Fruit fly (Drosophila melanogaster) whole organism, embryonic: Measurements from ENCODE around the gene Fer3.

ENCODE experiments used
- Atf6 ChIP-seq: fragments of 200-800 bp; sonication (Bioruptor generic); IDR thresholded peaks from 2 replicates; pipeline ENCODE4 v1.3.6; 2022; ENCODE audit warnings: missing biosample characterization, missing genetic modification characterization
- Blimp-1 ChIP-seq: fragments of 200-800 bp; sonication (Bioruptor generic); optimal IDR thresholded peaks from 3 replicates; lab custom pipeline; 2018; ENCODE audit warnings: missing biosample characterization, missing genetic modification characterization, mild to moderate bottlenecking, moderate library complexity, missing genetic modification reagents
- CG10366 ChIP-seq: fragments of 200-800 bp; sonication (Bioruptor generic); IDR thresholded peaks from 2 replicates; pipeline ENCODE4 v1.3.6; 2022; ENCODE audit warnings: missing biosample characterization, missing genetic modification characterization
- CG10431 ChIP-seq: fragments of 200-800 bp; sonication (Bioruptor generic); optimal IDR thresholded peaks from 3 replicates; lab custom pipeline; 2018; ENCODE audit warnings: missing biosample characterization, mild to moderate bottlenecking, missing genetic modification characterization
- CG10959 ChIP-seq: fragments of 200-800 bp; sonication (Bioruptor generic); IDR thresholded peaks from 2 replicates; pipeline ENCODE4 v1.3.6; 2022; ENCODE audit warnings: missing biosample characterization, missing genetic modification characterization
- CG12236 ChIP-seq: fragments of 200-800 bp; sonication (Bioruptor generic); optimal IDR thresholded peaks from 2 replicates; lab custom pipeline; 2016; ENCODE audit warnings: missing biosample characterization, missing genetic modification characterization
- CG12299 ChIP-seq: fragments of 200-800 bp; sonication (Bioruptor generic); optimal IDR thresholded peaks from 2 replicates; lab custom pipeline; 2018; ENCODE audit warnings: missing biosample characterization, mild to moderate bottlenecking, missing genetic modification characterization
- CG14667 ChIP-seq: fragments of 200-800 bp; sonication (Bioruptor generic); IDR thresholded peaks from 2 replicates; pipeline ENCODE4 v1.3.6; 2022; ENCODE audit warnings: missing biosample characterization, missing genetic modification characterization
- CG14860 ChIP-seq: fragments of 200-800 bp; sonication (Bioruptor generic); IDR thresholded peaks from 3 replicates; pipeline ENCODE4 v1.3.6; 2022; ENCODE audit warnings: missing biosample characterization, missing genetic modification characterization; ENCODE audit not compliant: partially characterized antibody
- CG16779 ChIP-seq: fragments of 200-800 bp; sonication (Bioruptor generic); IDR thresholded peaks from 2 replicates; pipeline ENCODE4 v1.3.6; 2022; ENCODE audit warnings: missing biosample characterization, missing genetic modification characterization
- CG16863 ChIP-seq: fragments of 200-800 bp; sonication (Bioruptor generic); optimal IDR thresholded peaks from 3 replicates; lab custom pipeline; 2016; ENCODE audit warnings: missing biosample characterization, missing genetic modification characterization
- CG17829 ChIP-seq: fragments of 200-800 bp; optimal IDR thresholded peaks from 2 replicates; lab custom pipeline; 2019; ENCODE audit warnings: missing biosample characterization, mild to moderate bottlenecking, missing genetic modification characterization, moderate library complexity
- CG1832 ChIP-seq: fragments of 200-800 bp; sonication (Bioruptor generic); optimal IDR thresholded peaks from 2 replicates; lab custom pipeline; 2017; ENCODE audit warnings: missing biosample characterization, mild to moderate bottlenecking, missing genetic modification characterization, inconsistent platforms
- CG32767 ChIP-seq: fragments of 200-800 bp; sonication (Bioruptor generic); IDR thresholded peaks from 2 replicates; pipeline ENCODE4 v1.3.6; 2022; ENCODE audit warnings: missing biosample characterization, missing genetic modification characterization
- CG42726 ChIP-seq: fragments of 200-800 bp; sonication (Bioruptor generic); IDR thresholded peaks from 2 replicates; pipeline ENCODE4 v1.3.6; 2022; ENCODE audit warnings: missing biosample characterization, missing genetic modification characterization; ENCODE audit not compliant: partially characterized antibody
- CG6175 ChIP-seq: fragments of 200-800 bp; sonication (Bioruptor generic); IDR thresholded peaks from 3 replicates; pipeline ENCODE4 v1.3.6; 2022; ENCODE audit warnings: missing biosample characterization, missing genetic modification characterization
- CG6689 ChIP-seq: fragments of 200-800 bp; sonication (Bioruptor generic); IDR thresholded peaks from 2 replicates; pipeline ENCODE4 v1.3.6; 2022; ENCODE audit warnings: missing biosample characterization, missing genetic modification characterization
- CG7745 ChIP-seq: fragments of 200-800 bp; sonication (Bioruptor generic); optimal IDR thresholded peaks from 2 replicates; lab custom pipeline; 2018; ENCODE audit warnings: missing biosample characterization, mild to moderate bottlenecking, missing genetic modification characterization, moderate library complexity
- CG9727 ChIP-seq: fragments of 200-800 bp; sonication (Bioruptor generic); optimal IDR thresholded peaks from 3 replicates; lab custom pipeline; 2017; ENCODE audit warnings: missing biosample characterization, mild to moderate bottlenecking, missing genetic modification characterization
- CG9932 ChIP-seq: fragments of 200-800 bp; sonication (Bioruptor generic); IDR thresholded peaks from 2 replicates; pipeline ENCODE4 v1.3.6; 2022; ENCODE audit warnings: missing biosample characterization, missing genetic modification characterization
- CHES-1-like ChIP-seq: fragments of 200-800 bp; sonication (Bioruptor generic); optimal IDR thresholded peaks from 2 replicates; lab custom pipeline; 2016; ENCODE audit warnings: missing biosample characterization, missing genetic modification characterization
- Dbx ChIP-seq: fragments of 200-800 bp; sonication (Bioruptor generic); IDR thresholded peaks from 3 replicates; pipeline ENCODE4 v1.3.6; 2022; ENCODE audit warnings: missing biosample characterization, missing genetic modification characterization
- Elba2 ChIP-seq: fragments of 200-800 bp; sonication (Bioruptor generic); optimal IDR thresholded peaks from 3 replicates; lab custom pipeline; 2016; ENCODE audit warnings: missing biosample characterization, missing genetic modification characterization
- Gug ChIP-seq: fragments of 200-800 bp; sonication (Bioruptor generic); IDR thresholded peaks from 4 replicates; pipeline ENCODE4 v1.3.6; 2022; ENCODE audit warnings: missing biosample characterization, missing genetic modification characterization
- H15 ChIP-seq: fragments of 200-800 bp; sonication (Bioruptor generic); IDR thresholded peaks from 3 replicates; pipeline ENCODE4 v1.3.6; 2022; ENCODE audit warnings: missing biosample characterization, missing genetic modification characterization
- Hmr ChIP-seq: fragments of 200-800 bp; sonication (Bioruptor generic); optimal IDR thresholded peaks from 3 replicates; lab custom pipeline; 2017; ENCODE audit warnings: mild to moderate bottlenecking, missing biosample characterization, missing genetic modification reagents, missing genetic modification characterization
- Lhr ChIP-seq: fragments of 200-800 bp; sonication (Bioruptor generic); optimal IDR thresholded peaks from 3 replicates; lab custom pipeline; 2017; ENCODE audit warnings: mild to moderate bottlenecking, missing biosample characterization, missing genetic modification reagents, missing genetic modification characterization
- MTF-1 ChIP-seq: fragments of 200-800 bp; sonication (Bioruptor generic); optimal IDR thresholded peaks from 2 replicates; lab custom pipeline; 2018; ENCODE audit warnings: missing biosample characterization, mild to moderate bottlenecking, missing genetic modification characterization, borderline replicate concordance
- Oaz ChIP-seq: fragments of 200-800 bp; sonication (Bioruptor generic); IDR thresholded peaks from 2 replicates; pipeline ENCODE4 v1.3.6; 2022; ENCODE audit warnings: missing biosample characterization, missing genetic modification characterization
- Pdp1 ChIP-seq, 2 experiments: fragments of 200-800 bp; sonication (Bioruptor generic); optimal IDR thresholded peaks; 3 replicates each; lab custom pipeline; 2016; ENCODE audit warnings: missing biosample characterization in 2 of 2, missing genetic modification characterization in 2 of 2, mild to moderate bottlenecking in 1 of 2, moderate library complexity in 1 of 2
- Rfx ChIP-seq: fragments of 200-800 bp; sonication (Bioruptor generic); IDR thresholded peaks from 2 replicates; pipeline ENCODE4 v1.3.6; 2022; ENCODE audit warnings: missing biosample characterization, missing genetic modification characterization
- Rx ChIP-seq: fragments of 200-800 bp; sonication (Bioruptor generic); IDR thresholded peaks from 2 replicates; pipeline ENCODE4 v1.3.6; 2022; ENCODE audit warnings: missing biosample characterization, missing genetic modification characterization
- Vsx1 ChIP-seq: fragments of 200-800 bp; sonication (Bioruptor generic); optimal IDR thresholded peaks from 2 replicates; lab custom pipeline; 2017; ENCODE audit warnings: missing biosample characterization, mild to moderate bottlenecking, missing genetic modification characterization, missing genetic modification reagents
- ab ChIP-seq: fragments of 200-800 bp; sonication (Bioruptor generic); optimal IDR thresholded peaks from 2 replicates; lab custom pipeline; 2016; ENCODE audit warnings: missing biosample characterization, missing genetic modification characterization
- bbx ChIP-seq: fragments of 200-800 bp; sonication (Bioruptor generic); IDR thresholded peaks from 2 replicates; pipeline ENCODE4 v1.3.6; 2022; ENCODE audit warnings: missing biosample characterization, missing genetic modification characterization; ENCODE audit not compliant: partially characterized antibody
- ci ChIP-seq: fragments of 200-800 bp; sonication (Bioruptor generic); IDR thresholded peaks from 3 replicates; pipeline ENCODE4 v1.3.6; 2022; ENCODE audit warnings: missing biosample characterization, missing genetic modification characterization
- crc ChIP-seq: fragments of 200-800 bp; sonication (Bioruptor generic); optimal IDR thresholded peaks from 2 replicates; lab custom pipeline; 2016; ENCODE audit warnings: missing biosample characterization, missing genetic modification characterization
- da ChIP-seq: fragments of 200-800 bp; sonication (Bioruptor generic); optimal IDR thresholded peaks from 2 replicates; lab custom pipeline; 2016; ENCODE audit warnings: missing biosample characterization, missing genetic modification characterization
- dati ChIP-seq: fragments of 200-800 bp; sonication (Bioruptor generic); IDR thresholded peaks from 2 replicates; pipeline ENCODE4 v1.3.6; 2022; ENCODE audit warnings: missing biosample characterization, missing genetic modification characterization
- disco-r ChIP-seq: fragments of 200-800 bp; sonication (Bioruptor generic); optimal IDR thresholded peaks from 2 replicates; lab custom pipeline; 2016; ENCODE audit warnings: missing biosample characterization, missing genetic modification characterization
- dm ChIP-seq: fragments of 200-800 bp; sonication (Bioruptor generic); optimal IDR thresholded peaks from 3 replicates; lab custom pipeline; 2016; ENCODE audit warnings: missing biosample characterization, missing genetic modification characterization
- dmrt11E ChIP-seq: fragments of 200-800 bp; sonication (Bioruptor generic); optimal IDR thresholded peaks from 3 replicates; lab custom pipeline; 2018; ENCODE audit warnings: missing biosample characterization, mild to moderate bottlenecking, missing genetic modification characterization, moderate library complexity
- gfzf ChIP-seq: fragments of 200-800 bp; sonication (Bioruptor generic); optimal IDR thresholded peaks from 2 replicates; lab custom pipeline; 2016; ENCODE audit warnings: missing biosample characterization, mild to moderate bottlenecking, missing genetic modification characterization, moderate library complexity
- inv ChIP-seq: fragments of 200-800 bp; sonication (Bioruptor generic); IDR thresholded peaks from 2 replicates; pipeline ENCODE4 v1.3.6; 2022; ENCODE audit warnings: missing biosample characterization, missing genetic modification characterization; ENCODE audit not compliant: partially characterized antibody
- rib ChIP-seq: fragments of 200-800 bp; sonication (Bioruptor generic); IDR thresholded peaks from 2 replicates; pipeline ENCODE4 v1.3.6; 2022; ENCODE audit warnings: missing biosample characterization, missing genetic modification characterization
- salm ChIP-seq: fragments of 200-800 bp; sonication (Bioruptor generic); optimal IDR thresholded peaks from 2 replicates; lab custom pipeline; 2018; ENCODE audit warnings: missing biosample characterization, mild to moderate bottlenecking, missing genetic modification characterization
- sob ChIP-seq: fragments of 200-800 bp; sonication (Bioruptor generic); IDR thresholded peaks from 2 replicates; pipeline ENCODE4 v1.3.6; 2022; ENCODE audit warnings: missing biosample characterization, missing genetic modification characterization
- toy ChIP-seq: fragments of 200-800 bp; sonication (Bioruptor generic); IDR thresholded peaks from 2 replicates; pipeline ENCODE4 v1.3.6; 2022; ENCODE audit warnings: missing biosample characterization, missing genetic modification characterization
- vfl ChIP-seq: fragments of 200-800 bp; sonication (Bioruptor generic); optimal IDR thresholded peaks from 2 replicates; lab custom pipeline; 2016; ENCODE audit warnings: missing biosample characterization, missing genetic modification characterization
- zen2 ChIP-seq: fragments of 200-800 bp; sonication (Bioruptor generic); IDR thresholded peaks from 3 replicates; pipeline ENCODE4 v1.3.6; 2022; ENCODE audit warnings: missing biosample characterization, missing genetic modification characterization; ENCODE audit not compliant: partially characterized antibody

Fer3 gene

DNA sequence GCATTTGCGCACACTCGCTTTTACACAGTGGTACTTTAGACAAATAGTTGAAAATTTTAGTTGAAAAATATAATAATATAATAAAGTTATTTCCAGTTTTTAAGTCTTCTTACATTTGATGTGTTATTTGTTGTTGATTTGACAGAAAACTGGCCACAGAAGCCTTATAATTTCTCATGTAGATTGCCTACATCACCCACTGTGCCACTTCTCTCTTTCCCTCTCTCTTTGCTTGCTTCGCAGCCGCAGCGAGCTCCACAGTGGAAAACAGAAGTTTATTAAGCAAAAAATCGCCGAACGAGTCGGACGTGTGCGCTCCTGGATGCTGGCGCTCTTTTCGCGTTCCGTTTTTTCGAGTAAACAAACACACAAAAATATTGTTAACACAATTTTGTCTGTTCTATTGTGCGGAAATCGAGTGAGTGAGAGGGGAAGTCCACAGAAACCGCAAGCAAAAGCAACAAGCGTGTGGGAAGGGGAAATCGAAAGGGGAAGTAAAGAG lies 38.2 kb downstream of the Fer3 start, which contains the start of gene CG42327 (continued):
- TF ChIP-seq Rx (peak; percentile 94), CG42726 (GFP tag; lab: Robert Waterston, UW) (no peak; the same call in 1 of the 2 replicates), CG12236 (peak; percentile 42), CG9932 (peak; percentile 80), CG6175 (GFP tag; lab: Robert Waterston, UW) (peak; percentile 78; the same call in 2 of the 3 replicates), bbx (GFP tag; lab: Robert Waterston, UW) (peak; percentile 45), disco-r (peak; percentile 65), H15 (GFP tag; lab: Robert Waterston, UW) (peak; percentile 97), Oaz (GFP tag; lab: Robert Waterston, UW) (peak; percentile 86), Dbx (GFP tag; lab: Robert Waterston, UW) (peak; percentile 86), CG16779 (GFP tag; lab: Robert Waterston, UW) (peak; percentile 51; the same call in 1 of the 2 replicates), MTF-1 (GFP tag; lab: Kevin White, UChicago) (peak; percentile 86), CG12299 (peak; percentile 91), CG1832 (GFP tag; lab: Kevin White, UChicago) (no peak), gfzf (GFP tag; lab: Kevin White, UChicago) (no peak), CG32767 (GFP tag; lab: Robert Waterston, UW) (peak; percentile 94), CG14860 (GFP tag; lab: Robert Waterston, UW) (no peak), Elba2 (GFP tag; lab: Kevin White, UChicago) (peak; percentile 51), Lhr (peak; percentile 81), Hmr (GFP tag; lab: Kevin White, UChicago) (peak; percentile 92), sob (GFP tag; lab: Robert Waterston, UW) (peak; percentile 93), CHES-1-like (peak; percentile 77), CG14667 (peak; percentile 92), CG10366 (GFP tag; lab: Robert Waterston, UW) (peak; percentile 96), ci (GFP tag; lab: Robert Waterston, UW) (peak; percentile 99), ab (GFP tag; lab: Kevin White, UChicago) (no peak), salm (tag; lab: Kevin White, UChicago) (peak; percentile 94), dm (GFP tag; lab: Kevin White, UChicago) (peak; percentile 65), Pdp1 (GFP tag; optimal IDR thresholded peaks at IDR 0.05; lab: Kevin White, UChicago) (peak; percentile 60 to 73), toy (GFP tag; lab: Robert Waterston, UW) (peak; percentile 80), CG6689 (GFP tag; lab: Robert Waterston, UW) (peak; percentile 96), CG7745 (tag; lab: Kevin White, UChicago) (peak; percentile 27), vfl (GFP tag; lab: Kevin White, UChicago) (peak; percentile 73), CG9727 (GFP tag; lab: Kevin White, UChicago) (peak; percentile 95), rib (GFP tag; lab: Robert Waterston, UW) (peak; percentile 66; the same call in 1 of the 2 replicates), Rfx (GFP tag; lab: Robert Waterston, UW) (peak; percentile 90), Vsx1 (peak; percentile 91), inv (peak; percentile 16; the same call in 1 of the 2 replicates), CG10959 (GFP tag; lab: Robert Waterston, UW) (peak; percentile 95), dmrt11E (tag; lab: Kevin White, UChicago) (peak; percentile 92), crc (GFP tag; lab: Kevin White, UChicago) (peak; percentile 57), da (GFP tag; lab: Kevin White, UChicago) (peak; percentile 10), CG17829 (tag; lab: Kevin White, UChicago) (peak; percentile 96), CG16863 (GFP tag; lab: Kevin White, UChicago) (peak; percentile 87), CG10431 (GFP tag; lab: Kevin White, UChicago) (peak; percentile 81), Blimp-1 (GFP tag; lab: Kevin White, UChicago) (peak; percentile 97), Atf6 (GFP tag; lab: Robert Waterston, UW) (peak; percentile 91), Gug (peak; percentile 90), dati (GFP tag; lab: Robert Waterston, UW) (peak; percentile 88), zen2 (GFP tag; lab: Robert Waterston, UW) (no peak)
